Fruit fly (Drosophila melanogaster): Measurements from ENCODE around the gene CG34126.

DNA sequence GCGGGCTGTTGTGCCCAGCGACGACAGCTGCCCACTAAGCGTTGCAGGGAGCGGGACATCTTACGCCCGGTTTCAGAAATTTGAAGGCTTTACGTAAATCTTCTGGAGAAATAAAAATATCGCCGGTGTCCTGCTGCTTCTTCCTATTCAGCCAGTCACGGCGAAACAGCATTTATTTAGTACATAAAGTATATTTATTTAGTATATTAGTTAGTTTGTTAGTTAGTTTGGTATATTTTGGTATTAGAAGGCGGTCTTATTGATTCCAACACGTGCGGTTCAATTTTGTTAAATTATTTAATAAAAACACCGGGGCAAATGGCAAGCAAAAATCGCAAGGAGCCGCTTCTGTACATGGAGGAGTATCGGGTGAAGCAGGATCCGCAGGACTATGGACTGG lies 12.6 kb upstream of the CG34126 start, which contains the start of the genes Scox and Polr1C:
- TF ChIP-seq CG34406 (GFP tag; optimal IDR thresholded peaks at IDR 0.05) = no peak
- no peak for TF ChIP-seq CG8632 (GFP tag; optimal IDR thresholded peaks at IDR 0.05)

Measured in whole organism, prepupa.